Fruit fly (Drosophila melanogaster): ENCODE results near the gene chico.

chico gene

DNA sequence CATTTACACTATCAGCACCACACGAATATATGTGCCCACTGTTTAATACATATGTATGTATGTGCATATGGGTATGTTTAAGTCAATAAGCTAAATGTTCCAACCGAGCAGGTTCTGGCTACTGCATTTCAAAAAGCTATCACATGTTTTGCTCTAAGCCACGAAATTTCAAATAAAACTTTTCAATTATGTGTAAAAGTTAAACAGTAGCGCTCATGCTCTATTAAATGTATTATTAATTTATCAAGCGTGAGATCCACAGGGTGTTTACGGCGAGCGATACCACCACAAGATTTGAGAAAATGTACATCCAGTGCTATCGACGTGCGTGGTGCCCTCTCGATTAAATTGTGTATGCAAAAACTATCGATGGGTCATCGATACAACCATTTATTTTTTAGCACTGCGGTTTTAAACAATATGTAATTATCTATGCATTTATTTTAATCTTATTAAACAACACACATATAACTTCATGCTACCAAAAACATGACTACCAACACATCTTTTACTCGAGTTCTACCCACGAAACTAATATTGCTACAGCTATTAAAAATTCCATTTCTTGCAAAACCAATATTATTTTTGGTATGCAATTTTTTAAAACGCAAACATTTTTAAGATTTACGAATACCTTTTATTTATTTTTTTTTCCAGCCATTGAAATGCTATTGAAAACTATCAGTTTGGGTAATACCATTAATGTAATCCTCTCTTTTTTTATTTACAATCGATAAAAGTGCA, 14.0 kb upstream of the chico start, which contains the start of gene Pten (continued):
- no peak for TF ChIP-seq gsb-n (tag; optimal IDR thresholded peaks at IDR 0.05)
- TF ChIP-seq CG13123 (GFP tag; optimal IDR thresholded peaks at IDR 0.05): no peak
- peak; percentile 5 for TF ChIP-seq CG1529 (GFP tag; optimal IDR thresholded peaks at IDR 0.05)
- TF ChIP-seq CG12219 (GFP tag; optimal IDR thresholded peaks at IDR 0.05): peak; percentile 27
- no peak for TF ChIP-seq pros (GFP tag; optimal IDR thresholded peaks at IDR 0.05)
- TF ChIP-seq sima (GFP tag; optimal IDR thresholded peaks at IDR 0.05): peak; percentile 28
- TF ChIP-seq Hsf (GFP tag; optimal IDR thresholded peaks at IDR 0.05): peak; percentile 63
- TF ChIP-seq CG34224 (GFP tag; IDR thresholded peaks at IDR 0.05; ENCODE audit: partially characterized antibody): peak; percentile 80
- TF ChIP-seq CG7786 (GFP tag; optimal IDR thresholded peaks at IDR 0.05): peak; percentile 48
- TF ChIP-seq sqz (GFP tag; optimal IDR thresholded peaks at IDR 0.05): peak; percentile 72
- TF ChIP-seq GATAe (GFP tag; conservative IDR thresholded peaks at IDR 0.05): no peak
- no peak for TF ChIP-seq crol (GFP tag; IDR thresholded peaks at IDR 0.05)
- TF ChIP-seq yki (optimal IDR thresholded peaks at IDR 0.05): no peak
- TF ChIP-seq CG4328 (GFP tag; optimal IDR thresholded peaks at IDR 0.05): peak; percentile 45
- TF ChIP-seq CG11247 (GFP tag; IDR thresholded peaks at IDR 0.05): no peak
- TF ChIP-seq Xbp1 (GFP tag; optimal IDR thresholded peaks at IDR 0.05): peak; percentile 56
- TF ChIP-seq CG3281 (GFP tag; optimal IDR thresholded peaks at IDR 0.05): peak; percentile 59
- no peak; the same call in 2 of the 3 replicates for TF ChIP-seq CG7357 (GFP tag; IDR thresholded peaks at IDR 0.05)
- peak; percentile 49 for TF ChIP-seq Spps (tag; optimal IDR thresholded peaks at IDR 0.05)
- peak; percentile 85; the same call in 2 of the 4 replicates for TF ChIP-seq chinmo (GFP tag; IDR thresholded peaks at IDR 0.05; ENCODE audit: partially characterized antibody)
- no peak; the same call in 1 of the 2 replicates for TF ChIP-seq al (GFP tag; IDR thresholded peaks at IDR 0.05)
- TF ChIP-seq CG4404 (GFP tag; IDR thresholded peaks at IDR 0.05): no peak
- peak; percentile 64 for TF ChIP-seq NfI (GFP tag; optimal IDR thresholded peaks at IDR 0.05)
- no peak for TF ChIP-seq p53 (GFP tag; optimal IDR thresholded peaks at IDR 0.05)
- no peak for TF ChIP-seq CG30431 (GFP tag; optimal IDR thresholded peaks at IDR 0.05)
- peak; percentile 63 for TF ChIP-seq grau (tag; optimal IDR thresholded peaks at IDR 0.05)
- TF ChIP-seq lov (optimal IDR thresholded peaks at IDR 0.05): no peak
- TF ChIP-seq lov (GFP tag; IDR thresholded peaks at IDR 0.05): no peak
- no peak for TF ChIP-seq dmrt99B (tag; optimal IDR thresholded peaks at IDR 0.05)
- peak; percentile 29 for TF ChIP-seq nom (GFP tag; optimal IDR thresholded peaks at IDR 0.05)
- no peak for TF ChIP-seq CG8765 (GFP tag; IDR thresholded peaks at IDR 0.05)
- peak; percentile 76 for TF ChIP-seq CoRest (tag; optimal IDR thresholded peaks at IDR 0.05)
- TF ChIP-seq vvl (GFP tag; IDR thresholded peaks at IDR 0.05): peak; percentile 58; the same call in 1 of the 2 replicates
- 0 out of 3 replicates have a peak, but pooled peaks have one; percentile 19 for TF ChIP-seq CG34422 (GFP tag; IDR thresholded peaks at IDR 0.05)
- TF ChIP-seq CG2120 (GFP tag; optimal IDR thresholded peaks at IDR 0.05): peak; percentile 37
- peak; percentile 68 for TF ChIP-seq CG18476 (GFP tag; optimal IDR thresholded peaks at IDR 0.05)
- no peak for TF ChIP-seq CG3726 (GFP tag; IDR thresholded peaks at IDR 0.05)
- TF ChIP-seq Mrtf (GFP tag; IDR thresholded peaks at IDR 0.05): no peak
- TF ChIP-seq Sin3A (optimal IDR thresholded peaks at IDR 0.05): no peak
- TF ChIP-seq Dip2 (GFP tag; IDR thresholded peaks at IDR 0.05): no peak
- TF ChIP-seq Fer1 (GFP tag; optimal IDR thresholded peaks at IDR 0.05): peak; percentile 55
- peak; percentile 82 for TF ChIP-seq CG4424 (GFP tag; optimal IDR thresholded peaks at IDR 0.05)
- peak; percentile 49 for TF ChIP-seq grn (GFP tag; optimal IDR thresholded peaks at IDR 0.05)
- peak; percentile 61 for TF ChIP-seq trem (tag; optimal IDR thresholded peaks at IDR 0.05)
- peak; percentile 92; the same call in 2 of the 3 replicates for TF ChIP-seq CG11560 (tag; IDR thresholded peaks at IDR 0.05)
- TF ChIP-seq lmd (GFP tag; IDR thresholded peaks at IDR 0.05): no peak
- TF ChIP-seq CG34376 (GFP tag; optimal IDR thresholded peaks at IDR 0.05): peak; percentile 35
- TF ChIP-seq otp (GFP tag; IDR thresholded peaks at IDR 0.05): no peak; the same call in 2 of the 3 replicates
- TF ChIP-seq Fer2 (tag; optimal IDR thresholded peaks at IDR 0.05): peak; percentile 14
- no peak for TF ChIP-seq CG12769 (tag; optimal IDR thresholded peaks at IDR 0.05)
- TF ChIP-seq aop (GFP tag; IDR thresholded peaks at IDR 0.05): no peak
